Fruit fly (Drosophila melanogaster) whole organism, prepupa: ENCODE measurements around the gene GluRIIE.

ENCODE experiments used
- CG4318 ChIP-seq: fragments of 200-800 bp; sonication (Bioruptor generic); optimal IDR thresholded peaks from 3 replicates; lab custom pipeline; 2017; ENCODE audit warnings: missing biosample characterization, mild to moderate bottlenecking, missing genetic modification characterization
- CG6792 ChIP-seq: fragments of 200-800 bp; sonication (Bioruptor generic); optimal IDR thresholded peaks from 3 replicates; lab custom pipeline; 2016; ENCODE audit warnings: missing biosample characterization, missing genetic modification characterization
- CG8319 ChIP-seq: fragments of 200-800 bp; sonication (Bioruptor generic); optimal IDR thresholded peaks from 3 replicates; lab custom pipeline; 2016; ENCODE audit warnings: missing biosample characterization, missing genetic modification characterization
- Hr39 ChIP-seq: fragments of 200-800 bp; sonication (Bioruptor generic); optimal IDR thresholded peaks from 2 replicates; lab custom pipeline; 2016; ENCODE audit warnings: missing biosample characterization, missing genetic modification characterization
- acj6 ChIP-seq: fragments of 200-800 bp; sonication (Bioruptor generic); optimal IDR thresholded peaks from 3 replicates; lab custom pipeline; 2016; ENCODE audit warnings: missing biosample characterization, missing genetic modification characterization
- fd59A ChIP-seq: fragments of 200-800 bp; sonication (Bioruptor generic); optimal IDR thresholded peaks from 2 replicates; lab custom pipeline; 2017; ENCODE audit warnings: missing biosample characterization, mild to moderate bottlenecking, missing genetic modification characterization, missing genetic modification reagents
- pdm3 ChIP-seq: fragments of 200-800 bp; sonication (Bioruptor generic); optimal IDR thresholded peaks from 3 replicates; lab custom pipeline; 2016; ENCODE audit warnings: missing biosample characterization, missing genetic modification characterization
- ss ChIP-seq, 2 experiments: fragments of 200-800 bp; sonication (Bioruptor generic); optimal IDR thresholded peaks; 2 replicates in 1 of 2; 3 replicates in 1 of 2; lab custom pipeline; 2017 to 2018; ENCODE audit warnings: mild to moderate bottlenecking in 2 of 2, missing biosample characterization in 2 of 2, missing genetic modification characterization in 2 of 2, moderate library complexity in 1 of 2
- vri ChIP-seq: fragments of 200-800 bp; sonication (Bioruptor generic); optimal IDR thresholded peaks from 3 replicates; lab custom pipeline; 2016; ENCODE audit warnings: missing biosample characterization, mild to moderate bottlenecking, missing genetic modification characterization

DNA sequence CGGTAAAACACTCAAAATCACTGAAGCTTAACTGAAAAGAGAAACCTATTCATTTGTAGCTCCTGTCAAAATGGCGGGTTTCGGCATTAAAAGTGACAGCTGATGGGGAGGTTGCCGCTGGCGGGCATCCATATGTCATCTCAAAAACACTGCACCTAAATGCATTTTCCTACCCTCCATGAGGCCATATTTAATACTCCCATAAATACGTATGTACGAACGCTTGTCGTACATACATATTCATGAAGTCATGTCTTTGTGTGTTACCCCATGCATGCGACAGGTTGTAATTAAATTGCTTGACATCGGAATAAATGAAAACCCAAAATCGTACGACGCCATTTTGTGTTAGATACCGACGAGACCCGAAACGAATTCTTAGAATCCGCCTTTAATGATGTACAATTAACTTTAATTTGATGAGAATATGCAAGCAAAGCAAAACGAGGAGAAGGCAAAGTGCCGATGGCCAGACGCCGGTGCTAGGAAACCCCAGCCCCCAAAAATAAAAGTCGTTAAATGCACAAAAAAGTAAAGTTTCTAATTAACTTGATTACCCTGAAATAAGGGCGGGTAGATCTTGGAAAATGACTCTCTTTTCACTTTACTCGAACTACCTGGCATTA, 52.1 kb downstream of the GluRIIE start:
- TF ChIP-seq CG4318 (GFP tag; lab: Kevin White, UChicago) (no peak), Hr39 (GFP tag; lab: Kevin White, UChicago) (no peak), vri (GFP tag; lab: Kevin White, UChicago) (no peak), acj6 (GFP tag; lab: Kevin White, UChicago) (no peak), pdm3 (no peak), ss (GFP tag; optimal IDR thresholded peaks at IDR 0.05; lab: Kevin White, UChicago) (no peak), CG6792 (GFP tag; lab: Kevin White, UChicago) (no peak), fd59A (GFP tag; lab: Kevin White, UChicago) (no peak), CG8319 (no peak)
